Fruit fly (Drosophila melanogaster): ENCODE measurements around the gene senju.

- TF ChIP-seq CG14711 (tag; optimal IDR thresholded peaks at IDR 0.05) (no peak), ovo (GFP tag; optimal IDR thresholded peaks at IDR 0.05) (no peak)
Observed at dm6 chr2L:5042076-5042475, 10.6 kb upstream of the senju start.
